Worm (Caenorhabditis elegans): Measurements from ENCODE around the gene F13B12.1.

DNA sequence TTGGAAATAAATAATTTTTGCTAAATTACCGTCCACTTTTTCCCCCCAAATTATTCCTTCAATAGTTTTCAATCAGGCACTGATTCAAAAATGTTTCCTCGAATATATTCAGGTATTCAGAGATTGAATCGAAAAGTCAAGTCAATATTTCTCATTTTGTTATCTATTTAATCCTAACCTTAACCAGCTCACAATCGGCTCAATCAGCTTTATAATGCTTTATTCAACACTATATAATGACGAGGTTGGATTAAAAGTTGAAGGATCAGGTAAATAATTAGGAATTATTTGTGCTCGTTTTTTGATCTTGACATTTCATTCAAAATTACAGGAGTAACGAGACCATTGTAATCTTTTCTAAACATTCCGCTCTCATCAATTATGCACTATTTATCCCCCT, 6.1 kb upstream of the F13B12.1 start:
- TF ChIP-seq ceh-18 (tag; optimal IDR thresholded peaks at IDR 0.05) (no peak), ama-1 (optimal IDR thresholded peaks at IDR 0.05) (no peak), pha-4 (tag; optimal IDR thresholded peaks at IDR 0.05) (no peak), pat-9 (tag; optimal IDR thresholded peaks at IDR 0.05) (no peak), ceh-9 (tag; optimal IDR thresholded peaks at IDR 0.05) (no peak), pag-3 (tag; optimal IDR thresholded peaks at IDR 0.05; ENCODE audit: borderline replicate concordance) (no peak), hlh-15 (tag; optimal IDR thresholded peaks at IDR 0.05) (no peak), pha-2 (tag; optimal IDR thresholded peaks at IDR 0.05) (no peak), ceh-6 (GFP tag; optimal IDR thresholded peaks at IDR 0.05) (no peak)
